Worm (Caenorhabditis elegans) whole organism, L1 larva: ENCODE results near the gene str-185.
A peak's percentile ranks its signal among the peaks of the same experiment; 100 is the strongest.

ENCODE experiments used
- C04F5.9 ChIP-seq: sonication (generic microtip); optimal IDR thresholded peaks from 2 replicates; lab custom pipeline; 2016; ENCODE audit warnings: missing genetic modification characterization, missing compliant biosample characterization
- C16A3.4 ChIP-seq: fragments of 150-350 bp; optimal IDR thresholded peaks from 2 replicates; lab custom pipeline; 2014; ENCODE audit warnings: missing biosample characterization, missing genetic modification characterization
- alr-1 ChIP-seq: fragments of 200-800 bp; sonication (Bioruptor generic); optimal IDR thresholded peaks from 2 replicates; lab custom pipeline; 2018; ENCODE audit warnings: borderline replicate concordance, mild to moderate bottlenecking, missing genetic modification characterization, missing compliant biosample characterization
- aly-2 ChIP-seq: fragments of 150-350 bp; optimal IDR thresholded peaks from 2 replicates; lab custom pipeline; 2014; ENCODE audit warnings: missing biosample characterization, missing genetic modification characterization
- ama-1 ChIP-seq: fragments of 150-350 bp; optimal IDR thresholded peaks from 2 replicates; lab custom pipeline; 2014
- blmp-1 ChIP-seq: fragments of 150-350 bp; optimal IDR thresholded peaks from 2 replicates; lab custom pipeline; 2014; ENCODE audit warnings: missing biosample characterization, missing genetic modification characterization
- ceh-63 ChIP-seq: fragments of 200-800 bp; sonication (Bioruptor generic); optimal IDR thresholded peaks from 2 replicates; lab custom pipeline; 2018; ENCODE audit warnings: mild to moderate bottlenecking, missing genetic modification characterization, missing compliant biosample characterization
- ceh-88 ChIP-seq: fragments of 200-800 bp; sonication (Bioruptor generic); IDR thresholded peaks from 2 replicates; pipeline ENCODE4 v1.3.6; 2022; ENCODE audit warnings: missing genetic modification characterization, missing compliant biosample characterization
- ces-1 ChIP-seq: fragments of 150-350 bp; optimal IDR thresholded peaks from 2 replicates; lab custom pipeline; 2014; ENCODE audit warnings: missing biosample characterization, missing genetic modification reagents, missing genetic modification characterization
- dpl-1 ChIP-seq, 3 experiments: fragments of 150-350 bp in 2 of 3; sonication (generic microtip) in 1 of 3; optimal IDR thresholded peaks; 2 replicates each; lab custom pipeline; 2014 to 2017; ENCODE audit warnings: missing biosample characterization in 3 of 3, missing genetic modification characterization in 3 of 3, missing genetic modification reagents in 3 of 3
- efl-1 ChIP-seq, 4 experiments: fragments of 150-350 bp; optimal IDR thresholded peaks in 3 of 4; peaks in 1 of 4; 1 replicate in 1 of 4; 2 replicates in 3 of 4; lab custom pipeline; 2014; ENCODE audit warnings: missing biosample characterization in 2 of 4, missing genetic modification characterization in 2 of 4, missing genetic modification reagents in 2 of 4
- efl-3 ChIP-seq: fragments of 200-800 bp; sonication (Bioruptor generic); optimal IDR thresholded peaks from 2 replicates; lab custom pipeline; 2018; ENCODE audit warnings: mild to moderate bottlenecking, missing genetic modification characterization, missing compliant biosample characterization
- elt-2 ChIP-seq: sonication (generic microtip); optimal IDR thresholded peaks from 2 replicates; lab custom pipeline; 2016; ENCODE audit warnings: missing genetic modification characterization, mild to moderate bottlenecking, inconsistent platforms, missing compliant biosample characterization, missing genetic modification reagents
- elt-3 ChIP-seq, 6 experiments: fragments of 150-350 bp in 1 of 6; sonication (generic microtip); optimal IDR thresholded peaks; 2 replicates each; lab custom pipeline; 2017 to 2018; ENCODE audit warnings: missing biosample characterization in 6 of 6, missing genetic modification characterization in 6 of 6, inconsistent platforms in 1 of 6
- hlh-17 ChIP-seq: fragments of 200-800 bp; sonication (Bioruptor generic); optimal IDR thresholded peaks from 2 replicates; lab custom pipeline; 2018; ENCODE audit warnings: missing genetic modification characterization, mild to moderate bottlenecking, missing compliant biosample characterization, moderate library complexity, borderline replicate concordance
- isw-1 ChIP-seq: fragments of 200-800 bp; sonication (Bioruptor generic); IDR thresholded peaks from 2 replicates; pipeline ENCODE4 v1.3.6; 2022; ENCODE audit warnings: missing genetic modification characterization, missing compliant biosample characterization
- lin-13 ChIP-seq: fragments of 150-350 bp; optimal IDR thresholded peaks from 2 replicates; lab custom pipeline; 2014; ENCODE audit warnings: missing biosample characterization, missing genetic modification reagents, missing genetic modification characterization
- lin-15B ChIP-seq: fragments of 150-350 bp; sonication (generic microtip); optimal IDR thresholded peaks from 3 replicates; lab custom pipeline; 2014; ENCODE audit warnings: missing biosample characterization, missing genetic modification characterization
- lin-35 ChIP-seq, 2 experiments: fragments of 150-350 bp; optimal IDR thresholded peaks; 2 replicates each; lab custom pipeline; 2014; ENCODE audit warnings: missing biosample characterization in 2 of 2, missing genetic modification characterization in 2 of 2, missing genetic modification reagents in 2 of 2
- lin-39 ChIP-seq: fragments of 150-350 bp; optimal IDR thresholded peaks from 2 replicates; lab custom pipeline; 2014; ENCODE audit warnings: missing biosample characterization, missing genetic modification reagents, missing genetic modification characterization
- lir-3 ChIP-seq: sonication (generic microtip); optimal IDR thresholded peaks from 2 replicates; lab custom pipeline; 2016; ENCODE audit warnings: mild to moderate bottlenecking, missing genetic modification characterization, moderate library complexity, missing compliant biosample characterization; ENCODE audit not compliant: poor library complexity
- lsy-2 ChIP-seq, 2 experiments: fragments of 150-350 bp; optimal IDR thresholded peaks; 2 replicates each; lab custom pipeline; 2014; ENCODE audit warnings: missing biosample characterization in 2 of 2, missing genetic modification characterization in 2 of 2
- mab-9 ChIP-seq: fragments of 200-800 bp; sonication (Bioruptor generic); IDR thresholded peaks from 2 replicates; pipeline ENCODE4 v1.3.6; 2022; ENCODE audit warnings: missing genetic modification reagents, missing genetic modification characterization, missing compliant biosample characterization
- mdl-1 ChIP-seq, 2 experiments: fragments of 150-350 bp; optimal IDR thresholded peaks; 2 replicates each; lab custom pipeline; 2014 to 2017; ENCODE audit warnings: missing biosample characterization in 2 of 2, missing genetic modification characterization in 2 of 2, inconsistent platforms in 1 of 2
- mep-1 ChIP-seq: fragments of 150-350 bp; optimal IDR thresholded peaks from 2 replicates; lab custom pipeline; 2014; ENCODE audit warnings: missing biosample characterization, missing genetic modification characterization
- nhr-11 ChIP-seq: fragments of 150-350 bp; optimal IDR thresholded peaks from 2 replicates; lab custom pipeline; 2014; ENCODE audit warnings: missing biosample characterization, missing genetic modification characterization
- nhr-12 ChIP-seq: sonication (generic microtip); optimal IDR thresholded peaks from 2 replicates; lab custom pipeline; 2017; ENCODE audit warnings: missing biosample characterization, missing genetic modification characterization
- nhr-19 ChIP-seq: fragments of 200-800 bp; sonication (Bioruptor generic); conservative IDR thresholded peaks from 2 replicates; pipeline ENCODE4 v1.3.6; 2022; ENCODE audit warnings: missing genetic modification characterization, missing compliant biosample characterization
- nhr-20 ChIP-seq: sonication (generic microtip); optimal IDR thresholded peaks from 2 replicates; lab custom pipeline; 2016; ENCODE audit warnings: mild to moderate bottlenecking, missing genetic modification characterization, missing compliant biosample characterization
- nhr-28 ChIP-seq: fragments of 150-350 bp; optimal IDR thresholded peaks from 2 replicates; lab custom pipeline; 2014; ENCODE audit warnings: missing biosample characterization, missing genetic modification characterization
- nhr-84 ChIP-seq: sonication (generic microtip); optimal IDR thresholded peaks from 2 replicates; lab custom pipeline; 2017; ENCODE audit warnings: missing biosample characterization, missing genetic modification characterization
- nhr-85 ChIP-seq: sonication (generic microtip); peaks from one replicate; lab custom pipeline; 2016; ENCODE audit warnings: missing genetic modification characterization, inconsistent platforms, missing compliant biosample characterization
- nhr-90 ChIP-seq: sonication (generic microtip); optimal IDR thresholded peaks from 2 replicates; lab custom pipeline; 2016; ENCODE audit warnings: mild to moderate bottlenecking, missing genetic modification characterization, missing compliant biosample characterization; ENCODE audit not compliant: poor library complexity
- pag-3 ChIP-seq: sonication (generic microtip); optimal IDR thresholded peaks from 2 replicates; lab custom pipeline; 2017; ENCODE audit warnings: missing genetic modification characterization, mild to moderate bottlenecking, missing compliant biosample characterization, antibody characterized with exemption, borderline replicate concordance; ENCODE audit not compliant: insufficient read depth
- rnt-1 ChIP-seq: sonication (generic microtip); optimal IDR thresholded peaks from 2 replicates; lab custom pipeline; 2016; ENCODE audit warnings: mild to moderate bottlenecking, missing genetic modification characterization, moderate library complexity, missing compliant biosample characterization
- snpc-4 ChIP-seq: fragments of 150-350 bp; optimal IDR thresholded peaks from 2 replicates; lab custom pipeline; 2014; ENCODE audit warnings: missing biosample characterization, missing genetic modification characterization
- snu-23 ChIP-seq: sonication (generic microtip); optimal IDR thresholded peaks from 2 replicates; lab custom pipeline; 2016; ENCODE audit warnings: missing genetic modification characterization, missing compliant biosample characterization
- sptf-1 ChIP-seq: fragments of 150-350 bp; optimal IDR thresholded peaks from 2 replicates; lab custom pipeline; 2014; ENCODE audit warnings: missing biosample characterization, missing genetic modification characterization
- sup-37 ChIP-seq: fragments of 200-800 bp; sonication (Bioruptor generic); optimal IDR thresholded peaks from 2 replicates; lab custom pipeline; 2018; ENCODE audit warnings: mild to moderate bottlenecking, missing genetic modification characterization, missing compliant biosample characterization
- tbx-2 ChIP-seq: sonication (generic microtip); optimal IDR thresholded peaks from 2 replicates; lab custom pipeline; 2016; ENCODE audit warnings: missing genetic modification characterization, missing compliant biosample characterization
- tlp-1 ChIP-seq: fragments of 150-350 bp; optimal IDR thresholded peaks from 2 replicates; lab custom pipeline; 2014; ENCODE audit warnings: missing biosample characterization, missing genetic modification characterization
- unc-130 ChIP-seq: fragments of 150-350 bp; optimal IDR thresholded peaks from 2 replicates; lab custom pipeline; 2017; ENCODE audit warnings: missing biosample characterization, missing genetic modification characterization, inconsistent platforms
- unc-30 ChIP-seq: sonication (generic microtip); optimal IDR thresholded peaks from 2 replicates; lab custom pipeline; 2017; ENCODE audit warnings: missing biosample characterization, missing genetic modification characterization
- unc-62 ChIP-seq: fragments of 150-350 bp; optimal IDR thresholded peaks from 2 replicates; lab custom pipeline; 2014; ENCODE audit warnings: missing biosample characterization, missing genetic modification reagents, missing genetic modification characterization
- unc-86 ChIP-seq: sonication (generic microtip); optimal IDR thresholded peaks from 2 replicates; lab custom pipeline; 2016; ENCODE audit warnings: missing genetic modification characterization, missing compliant biosample characterization
- vab-15 ChIP-seq: sonication (generic microtip); optimal IDR thresholded peaks from 2 replicates; lab custom pipeline; 2017; ENCODE audit warnings: missing genotype, mild to moderate bottlenecking, missing genetic modification characterization, missing compliant biosample characterization
- xbp-1 ChIP-seq: sonication (generic microtip); optimal IDR thresholded peaks from 2 replicates; lab custom pipeline; 2016; ENCODE audit warnings: missing genetic modification characterization, missing compliant biosample characterization
- zag-1 ChIP-seq: fragments of 150-350 bp; optimal IDR thresholded peaks from 2 replicates; lab custom pipeline; 2014; ENCODE audit warnings: missing biosample characterization, missing genetic modification characterization
- zip-4 ChIP-seq: fragments of 200-800 bp; sonication (Bioruptor generic); optimal IDR thresholded peaks from 2 replicates; lab custom pipeline; 2018; ENCODE audit warnings: mild to moderate bottlenecking, missing genetic modification characterization, moderate library complexity, missing compliant biosample characterization
- ztf-11 ChIP-seq, 2 experiments: sonication (generic microtip); optimal IDR thresholded peaks; 2 replicates each; lab custom pipeline; 2016 to 2017; ENCODE audit warnings: missing genetic modification characterization in 2 of 2, missing biosample characterization in 1 of 2, missing compliant biosample characterization in 1 of 2
- ztf-4 ChIP-seq: fragments of 150-350 bp; optimal IDR thresholded peaks from 2 replicates; lab custom pipeline; 2014; ENCODE audit warnings: missing biosample characterization, missing genetic modification characterization

Gene str-185

DNA sequence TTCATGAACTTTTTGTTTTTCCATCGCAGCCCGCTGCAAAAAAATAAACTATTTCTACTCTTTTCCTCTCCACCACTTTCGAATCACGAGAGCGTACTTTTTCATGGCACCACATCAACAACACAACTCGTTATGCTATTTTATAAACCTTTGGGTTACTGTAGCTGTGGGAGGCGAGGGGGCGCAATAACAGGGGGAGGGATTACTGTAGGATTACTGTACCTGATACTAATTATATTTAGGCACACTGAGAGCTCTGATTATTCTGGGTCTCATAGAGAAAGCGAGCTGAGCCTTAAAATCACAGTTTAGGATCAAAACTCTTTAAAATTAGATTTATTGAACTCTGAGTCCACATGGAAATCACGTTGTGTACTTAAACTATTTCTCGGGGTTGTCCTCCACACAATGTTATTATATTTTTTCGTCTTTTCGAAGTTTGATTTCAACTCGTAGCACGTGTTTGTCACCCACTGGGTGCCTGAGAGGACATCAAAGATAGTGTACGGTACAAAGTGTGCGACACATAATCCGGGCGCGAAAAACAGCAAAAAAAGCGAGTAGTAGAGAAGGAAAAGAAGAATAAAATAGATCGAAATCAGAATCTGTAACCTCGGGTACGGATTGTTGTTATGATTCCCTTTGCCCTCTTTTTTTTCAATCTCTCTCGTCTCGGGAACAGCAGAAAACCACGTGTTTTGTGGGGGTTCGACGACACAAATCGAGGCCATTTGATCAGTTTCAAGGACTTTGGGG is 42.8 kb upstream of the str-185 start:
- no peak for TF ChIP-seq snpc-4 (tag; lab: Kevin White, UChicago)
- TF ChIP-seq elt-3 (tag; optimal IDR thresholded peaks at IDR 0.05; lab: Kevin White, UChicago), result peak in 3 of 6 experiments; percentile 17 to 82 (median 33)
- TF ChIP-seq isw-1 (GFP tag; lab: Robert Waterston, UW), result no peak
- no peak for TF ChIP-seq lin-39 (tag; lab: Kevin White, UChicago)
- TF ChIP-seq efl-3, result no peak
- no peak for TF ChIP-seq mab-9 (GFP tag; lab: Robert Waterston, UW)
- TF ChIP-seq ama-1 (lab: Kevin White, UChicago), result peak; percentile 36
- peak in 1 of 2 experiments; percentile 62 for TF ChIP-seq lsy-2 (tag; optimal IDR thresholded peaks at IDR 0.05; lab: Kevin White, UChicago)
- TF ChIP-seq blmp-1 (tag; lab: Kevin White, UChicago), result peak; percentile 81
- TF ChIP-seq nhr-28, result no peak
- peak; percentile 80 for TF ChIP-seq snu-23 (GFP tag; lab: Kevin White, UChicago)
- TF ChIP-seq ceh-88, result 0 out of 2 replicates have a peak, but pooled peaks have one; percentile 32
- peak; percentile 45 for TF ChIP-seq mep-1 (tag; lab: Kevin White, UChicago)
- no peak for TF ChIP-seq sptf-1 (tag; lab: Kevin White, UChicago)
- peak; percentile 6 for TF ChIP-seq lin-13 (GFP tag; lab: Kevin White, UChicago)
- TF ChIP-seq C16A3.4, result peak; percentile 54
- TF ChIP-seq aly-2 (tag; lab: Kevin White, UChicago), result no peak
- no peak for TF ChIP-seq tlp-1 (tag; lab: Kevin White, UChicago)
- peak; percentile 28 for TF ChIP-seq rnt-1 (tag; lab: Kevin White, UChicago)
- peak; percentile 6 for TF ChIP-seq C04F5.9 (tag; lab: Kevin White, UChicago)
- no peak for TF ChIP-seq vab-15 (tag; lab: Kevin White, UChicago)
- peak; percentile 7 to 36 (median 9) for TF ChIP-seq dpl-1 (GFP tag; optimal IDR thresholded peaks at IDR 0.05; lab: Kevin White, UChicago)
- TF ChIP-seq ces-1, result no peak
- no peak for TF ChIP-seq unc-86 (tag; lab: Kevin White, UChicago)
- TF ChIP-seq mdl-1 (tag; optimal IDR thresholded peaks at IDR 0.05; lab: Kevin White, UChicago), result peak in 1 of 2 experiments; percentile 89
- no peak for TF ChIP-seq ztf-11 (tag; optimal IDR thresholded peaks at IDR 0.05; lab: Kevin White, UChicago)
- peak; percentile 30 for TF ChIP-seq ztf-4 (tag; lab: Kevin White, UChicago)
- no peak for TF ChIP-seq alr-1 (tag; lab: Kevin White, UChicago)
- no peak for TF ChIP-seq sup-37 (GFP tag; lab: Kevin White, UChicago)
- no peak for TF ChIP-seq zip-4
- peak; percentile 86 for TF ChIP-seq nhr-20 (tag; lab: Kevin White, UChicago)
- TF ChIP-seq nhr-19 (GFP tag; lab: Robert Waterston, UW), result peak; percentile 50
- no peak for TF ChIP-seq zag-1 (tag; lab: Kevin White, UChicago)
- peak; percentile 17 to 68 for TF ChIP-seq lin-35 (GFP tag; optimal IDR thresholded peaks at IDR 0.05; lab: Kevin White, UChicago)
- TF ChIP-seq ceh-63 (GFP tag; lab: Kevin White, UChicago), result no peak
- peak; percentile 98 for TF ChIP-seq nhr-85
- TF ChIP-seq nhr-12 (tag; lab: Kevin White, UChicago), result no peak
- TF ChIP-seq unc-62, result no peak
- peak; percentile 3 for TF ChIP-seq unc-130 (tag; lab: Kevin White, UChicago)
- peak; percentile 44 for TF ChIP-seq elt-2 (tag; lab: Kevin White, UChicago)
- TF ChIP-seq pag-3 (tag; lab: Kevin White, UChicago), result peak; percentile 42
- TF ChIP-seq hlh-17 (GFP tag; lab: Kevin White, UChicago), result no peak
- TF ChIP-seq efl-1 (optimal IDR thresholded peaks at IDR 0.05; lab: Kevin White, UChicago), result peak in 1 of 2 experiments; percentile 23
- peak; percentile 37 to 93 for TF ChIP-seq efl-1 (GFP tag; optimal IDR thresholded peaks at IDR 0.05 in 1 of 2; lab: Kevin White, UChicago)
- no peak for TF ChIP-seq nhr-11 (tag; lab: Kevin White, UChicago)
- TF ChIP-seq tbx-2 (tag; lab: Kevin White, UChicago), result peak; percentile 25
- TF ChIP-seq xbp-1 (tag; lab: Kevin White, UChicago), result peak; percentile 19
- no peak for TF ChIP-seq unc-30
- TF ChIP-seq lin-15B, result no peak
- TF ChIP-seq nhr-90 (tag; lab: Kevin White, UChicago), result peak; percentile 71
- TF ChIP-seq lir-3 (tag; lab: Kevin White, UChicago), result no peak
- TF ChIP-seq nhr-84 (tag; lab: Kevin White, UChicago), result no peak
